Fruit fly (Drosophila melanogaster) whole organism, pupa: ENCODE results near the gene CG17650.

ENCODE experiments used
- CG32121 ChIP-seq: fragments of 200-800 bp; sonication (Bioruptor generic); IDR thresholded peaks from 2 replicates; pipeline ENCODE4 v1.3.6; 2022; ENCODE audit warnings: missing biosample characterization, missing genetic modification characterization
- CG4496 ChIP-seq: fragments of 200-800 bp; sonication (Bioruptor generic); IDR thresholded peaks from 3 replicates; pipeline ENCODE4 v1.3.6; 2022; ENCODE audit warnings: missing biosample characterization, missing genetic modification characterization
- CG8159 ChIP-seq: fragments of 200-800 bp; sonication (Bioruptor generic); optimal IDR thresholded peaks from 3 replicates; lab custom pipeline; 2018; ENCODE audit warnings: missing biosample characterization, mild to moderate bottlenecking, missing genetic modification characterization, moderate library complexity
- D1 ChIP-seq: fragments of 200-800 bp; sonication (Bioruptor generic); optimal IDR thresholded peaks from 2 replicates; lab custom pipeline; 2018; ENCODE audit warnings: missing biosample characterization, mild to moderate bottlenecking, missing genetic modification characterization, moderate library complexity
- EcR ChIP-seq: fragments of 200-800 bp; sonication (Bioruptor generic); optimal IDR thresholded peaks from 3 replicates; lab custom pipeline; 2019; ENCODE audit warnings: missing biosample characterization, missing genetic modification characterization, mild to moderate bottlenecking, moderate library complexity, missing genetic modification reagents
- Pif1A ChIP-seq: fragments of 200-800 bp; sonication (Bioruptor generic); optimal IDR thresholded peaks from 3 replicates; lab custom pipeline; 2016; ENCODE audit warnings: missing biosample characterization, missing genetic modification characterization
- gl ChIP-seq: fragments of 200-800 bp; sonication (Bioruptor generic); optimal IDR thresholded peaks from 2 replicates; lab custom pipeline; 2018; ENCODE audit warnings: missing biosample characterization, mild to moderate bottlenecking, missing genetic modification characterization
- rn ChIP-seq: fragments of 200-800 bp; sonication (Bioruptor generic); IDR thresholded peaks from 2 replicates; pipeline ENCODE4 v1.3.6; 2022; ENCODE audit warnings: missing biosample characterization, missing genetic modification characterization

DNA sequence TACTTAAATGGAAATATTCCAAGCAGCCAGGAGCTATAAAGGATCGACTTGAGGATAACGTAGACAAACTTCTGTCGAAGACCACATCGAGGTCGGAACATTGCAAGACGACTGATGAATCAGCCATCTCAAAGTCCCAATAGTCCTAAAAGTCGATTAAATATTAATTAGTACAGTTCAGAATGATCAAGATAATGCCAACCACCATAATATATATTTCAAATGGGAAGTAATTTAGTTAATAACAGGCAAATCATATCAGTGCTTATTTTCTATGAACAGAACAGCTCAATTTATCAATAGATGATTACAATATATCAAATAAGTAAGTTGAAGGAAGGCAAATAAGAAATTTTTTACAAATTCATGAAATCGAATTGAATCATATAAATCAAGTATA, 31.4 kb upstream of the CG17650 start, which contains the start of gene Gr22d:
- TF ChIP-seq CG4496 (GFP tag; lab: Robert Waterston, UW) (no peak), rn (GFP tag; lab: Robert Waterston, UW) (no peak), CG8159 (no peak), Pif1A (no peak), D1 (tag; lab: Kevin White, UChicago) (no peak), EcR (GFP tag; lab: Kevin White, UChicago) (no peak), CG32121 (GFP tag; lab: Robert Waterston, UW) (no peak), gl (tag; lab: Kevin White, UChicago) (no peak)
